Fruit fly (Drosophila melanogaster): ENCODE results near the gene Nplp3.
A peak's percentile ranks its signal among the peaks of the same experiment; 100 is the strongest.

The Nplp3 gene

dm6 chr3L:16339463-16339862 is 21.6 kb downstream of the Nplp3 start:
- TF ChIP-seq CG7101 (tag; optimal IDR thresholded peaks at IDR 0.05): no peak

dm6 chr3L:16339873-16340272 is 22.0 kb downstream of the Nplp3 start:
- TF ChIP-seq ovo (GFP tag; optimal IDR thresholded peaks at IDR 0.05) (no peak), pad (GFP tag; optimal IDR thresholded peaks at IDR 0.05) (no peak), CG14711 (tag; optimal IDR thresholded peaks at IDR 0.05) (no peak), Clk (GFP tag; optimal IDR thresholded peaks at IDR 0.05) (no peak), CG1620 (GFP tag; optimal IDR thresholded peaks at IDR 0.05) (no peak), toe (GFP tag; optimal IDR thresholded peaks at IDR 0.05) (no peak), Crg-1 (GFP tag; optimal IDR thresholded peaks at IDR 0.05) (no peak)

dm6 chr3L:16346023-16346422 is 28.2 kb downstream of the Nplp3 start, which contains the start of gene CG33257:
Gene CG33257 (plus strand): TSS chr3L:16346323.
- no peak for TF ChIP-seq CG14711 (tag; optimal IDR thresholded peaks at IDR 0.05)
- TF ChIP-seq CG1620 (GFP tag; optimal IDR thresholded peaks at IDR 0.05): no peak
- TF ChIP-seq Mnt (GFP tag; optimal IDR thresholded peaks at IDR 0.05): no peak
- TF ChIP-seq Clk (GFP tag; optimal IDR thresholded peaks at IDR 0.05): no peak
- no peak for TF ChIP-seq toe (GFP tag; optimal IDR thresholded peaks at IDR 0.05)
- no peak for TF ChIP-seq Crg-1 (GFP tag; optimal IDR thresholded peaks at IDR 0.05)
- no peak for TF ChIP-seq ovo (GFP tag; optimal IDR thresholded peaks at IDR 0.05)
- TF ChIP-seq CG33017 (tag; optimal IDR thresholded peaks at IDR 0.05): no peak
- no peak for TF ChIP-seq CG12768 (GFP tag; optimal IDR thresholded peaks at IDR 0.05)
- TF ChIP-seq cic (GFP tag; optimal IDR thresholded peaks at IDR 0.05): no peak
- no peak for TF ChIP-seq kay (GFP tag; ENCODE audit: borderline replicate concordance)

dm6 chr3L:16347914-16348313 is 30.1 kb downstream of the Nplp3 start, which contains the start of gene mRpS34:
Gene mRpS34 (plus strand): TSS chr3L:16348074.
- no peak for TF ChIP-seq CG1620 (GFP tag; optimal IDR thresholded peaks at IDR 0.05)
- TF ChIP-seq ovo (GFP tag; optimal IDR thresholded peaks at IDR 0.05): no peak
- TF ChIP-seq toe (GFP tag; optimal IDR thresholded peaks at IDR 0.05): no peak
- TF ChIP-seq cnc (optimal IDR thresholded peaks at IDR 0.05): no peak
- TF ChIP-seq Crg-1 (GFP tag; optimal IDR thresholded peaks at IDR 0.05): no peak
- no peak for TF ChIP-seq Clk (GFP tag; optimal IDR thresholded peaks at IDR 0.05)
- no peak for TF ChIP-seq CG5204 (GFP tag; optimal IDR thresholded peaks at IDR 0.05)
- no peak for TF ChIP-seq CG7101 (tag; optimal IDR thresholded peaks at IDR 0.05)
- TF ChIP-seq tj (GFP tag; optimal IDR thresholded peaks at IDR 0.05): no peak
- no peak for TF ChIP-seq kay (GFP tag; ENCODE audit: borderline replicate concordance)
- no peak for TF ChIP-seq cic (GFP tag; optimal IDR thresholded peaks at IDR 0.05)
- TF ChIP-seq Hr96 (GFP tag; optimal IDR thresholded peaks at IDR 0.05): no peak
- no peak for TF ChIP-seq CG14711 (tag; optimal IDR thresholded peaks at IDR 0.05)
- TF ChIP-seq CG33017 (tag; optimal IDR thresholded peaks at IDR 0.05): no peak

- no peak for TF ChIP-seq bab1 (GFP tag; optimal IDR thresholded peaks at IDR 0.05)
- TF ChIP-seq cic (GFP tag; optimal IDR thresholded peaks at IDR 0.05): no peak
- no peak for TF ChIP-seq Hr96 (GFP tag; optimal IDR thresholded peaks at IDR 0.05)
- no peak for TF ChIP-seq CG12768 (GFP tag; optimal IDR thresholded peaks at IDR 0.05)
These were observed 31.9 kb downstream of the Nplp3 start for dm6 chr3L:16349686-16350085.

- TF ChIP-seq bab1 (GFP tag; optimal IDR thresholded peaks at IDR 0.05): peak; percentile 57
- TF ChIP-seq kay (GFP tag; ENCODE audit: borderline replicate concordance): no peak
These were observed 34.1 kb downstream of the Nplp3 start, which contains the start of the genes Golgin104 and Tcs3 for dm6 chr3L:16351770-16352429. Gene Golgin104 (minus strand): TSS chr3L:16351951. Gene Tcs3 (plus strand): TSS chr3L:16351991.

- no peak for TF ChIP-seq kay (GFP tag; ENCODE audit: borderline replicate concordance)
- no peak for TF ChIP-seq CG5204 (GFP tag; optimal IDR thresholded peaks at IDR 0.05)
- no peak for TF ChIP-seq cic (GFP tag; optimal IDR thresholded peaks at IDR 0.05)
- TF ChIP-seq CG14711 (tag; optimal IDR thresholded peaks at IDR 0.05): no peak
- no peak for TF ChIP-seq CG12768 (GFP tag; optimal IDR thresholded peaks at IDR 0.05)
- TF ChIP-seq Mnt (GFP tag; optimal IDR thresholded peaks at IDR 0.05): no peak
- TF ChIP-seq CG7045 (GFP tag; optimal IDR thresholded peaks at IDR 0.05): no peak
- no peak for TF ChIP-seq CG11617 (GFP tag; optimal IDR thresholded peaks at IDR 0.05)
- TF ChIP-seq CG7101 (tag; optimal IDR thresholded peaks at IDR 0.05): no peak
- TF ChIP-seq CG33017 (tag; optimal IDR thresholded peaks at IDR 0.05): no peak
- TF ChIP-seq bab1 (GFP tag; optimal IDR thresholded peaks at IDR 0.05): no peak
These were observed 36.4 kb downstream of the Nplp3 start, which contains the start of gene Pdh for dm6 chr3L:16354197-16354596. Gene Pdh (minus strand): TSS chr3L:16354297.

dm6 chr3L:16356171-16356765 is 38.4 kb downstream of the Nplp3 start:
- TF ChIP-seq cnc (optimal IDR thresholded peaks at IDR 0.05) (no peak), Crg-1 (GFP tag; optimal IDR thresholded peaks at IDR 0.05) (no peak), bab1 (GFP tag; optimal IDR thresholded peaks at IDR 0.05) (no peak), CG7045 (GFP tag; optimal IDR thresholded peaks at IDR 0.05) (no peak), CG5204 (GFP tag; optimal IDR thresholded peaks at IDR 0.05) (no peak), Clk (GFP tag; optimal IDR thresholded peaks at IDR 0.05) (no peak), tj (GFP tag; optimal IDR thresholded peaks at IDR 0.05) (no peak), CG11617 (GFP tag; optimal IDR thresholded peaks at IDR 0.05) (no peak), toe (GFP tag; optimal IDR thresholded peaks at IDR 0.05) (no peak), CG33017 (tag; optimal IDR thresholded peaks at IDR 0.05) (peak; percentile 7), CG7101 (tag; optimal IDR thresholded peaks at IDR 0.05) (peak; percentile 13), Mnt (GFP tag; optimal IDR thresholded peaks at IDR 0.05) (peak; percentile 14), cic (GFP tag; optimal IDR thresholded peaks at IDR 0.05) (no peak), kay (GFP tag; ENCODE audit: borderline replicate concordance) (peak; percentile 88), CG12768 (GFP tag; optimal IDR thresholded peaks at IDR 0.05) (peak; percentile 18), pad (GFP tag; optimal IDR thresholded peaks at IDR 0.05) (no peak), CG14711 (tag; optimal IDR thresholded peaks at IDR 0.05) (no peak), CG1620 (GFP tag; optimal IDR thresholded peaks at IDR 0.05) (no peak), Hr96 (GFP tag; optimal IDR thresholded peaks at IDR 0.05) (no peak), ovo (GFP tag; optimal IDR thresholded peaks at IDR 0.05) (no peak)

All from whole organism, adult.